Fruit fly (Drosophila melanogaster) whole organism, prepupa: ENCODE results near the gene HGTX.
A peak's percentile ranks its signal among the peaks of the same experiment; 100 is the strongest.

Source experiments
- CG6854 ChIP-seq: fragments of 200-800 bp; sonication (Bioruptor generic); optimal IDR thresholded peaks from 2 replicates; lab custom pipeline; 2017; ENCODE audit warnings: missing biosample characterization, mild to moderate bottlenecking, missing genetic modification characterization
- Gug ChIP-seq: fragments of 200-800 bp; sonication (Bioruptor generic); IDR thresholded peaks from 2 replicates; pipeline ENCODE4 v1.3.6; 2022; ENCODE audit warnings: missing biosample characterization, missing genetic modification characterization
- achi ChIP-seq: fragments of 200-800 bp; sonication (Bioruptor generic); optimal IDR thresholded peaks from 3 replicates; lab custom pipeline; 2016; ENCODE audit warnings: missing biosample characterization, missing genetic modification characterization
- vri ChIP-seq: fragments of 200-800 bp; sonication (Bioruptor generic); optimal IDR thresholded peaks from 3 replicates; lab custom pipeline; 2016; ENCODE audit warnings: missing biosample characterization, mild to moderate bottlenecking, missing genetic modification characterization

DNA sequence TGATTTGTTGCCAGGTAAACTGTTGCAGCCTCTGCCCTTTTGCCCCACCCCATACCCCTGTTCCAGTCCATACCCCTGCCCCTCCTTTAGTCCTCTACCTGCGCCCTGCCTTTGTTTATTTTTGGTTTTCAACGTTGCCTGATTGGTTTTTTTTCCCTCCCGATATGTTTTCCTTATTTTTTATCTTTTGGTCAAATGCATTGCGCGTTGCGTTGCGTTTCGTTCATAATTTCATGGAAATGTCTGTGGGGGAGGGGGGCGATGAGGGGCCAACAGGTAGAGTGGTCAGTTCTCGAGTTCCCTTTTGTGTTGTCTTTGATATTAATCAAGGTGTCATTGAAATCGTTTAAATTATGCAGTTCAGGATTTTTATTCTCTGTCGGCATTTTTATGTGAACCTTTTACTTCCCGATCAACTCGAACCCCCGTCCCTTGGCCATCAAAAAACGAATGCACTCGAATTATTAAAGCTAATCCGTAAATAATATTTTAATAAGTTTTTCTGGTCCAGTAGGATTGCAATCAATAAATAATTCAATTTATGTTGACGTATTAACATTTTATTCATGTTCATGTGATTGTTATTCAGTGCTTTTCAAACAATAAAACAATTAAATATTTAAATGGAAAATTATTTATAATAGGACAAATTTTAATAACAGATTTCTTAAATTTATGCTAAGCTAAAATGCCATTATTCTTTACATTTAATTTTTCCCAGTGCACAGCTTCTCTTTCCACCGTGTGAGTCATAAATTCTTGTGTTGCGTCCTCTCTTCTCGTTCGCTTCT, 35.6 kb upstream of the HGTX start:
- TF ChIP-seq vri (GFP tag; lab: Kevin White, UChicago) (peak; percentile 58), CG6854 (GFP tag; lab: Kevin White, UChicago) (peak; percentile 35), achi (peak; percentile 81), Gug (GFP tag; lab: Robert Waterston, UW) (no peak)
